Fruit fly (Drosophila melanogaster) whole organism, adult: Measurements from ENCODE around the gene endos.

Experiments used
- CG11617 ChIP-seq: fragments of 200-800 bp; sonication (Bioruptor generic); optimal IDR thresholded peaks from 2 replicates; lab custom pipeline; 2017; ENCODE audit warnings: mild to moderate bottlenecking, missing biosample characterization, missing genetic modification reagents, missing genetic modification characterization
- CG12768 ChIP-seq: fragments of 200-800 bp; sonication (Bioruptor generic); optimal IDR thresholded peaks from 2 replicates; lab custom pipeline; 2017; ENCODE audit warnings: missing biosample characterization, missing genetic modification characterization, mild to moderate bottlenecking, moderate library complexity, missing genetic modification reagents
- CG14711 ChIP-seq: fragments of 200-800 bp; sonication (Bioruptor generic); optimal IDR thresholded peaks from 2 replicates; lab custom pipeline; 2018; ENCODE audit warnings: missing biosample characterization, mild to moderate bottlenecking, missing genetic modification characterization, moderate library complexity
- CG1620 ChIP-seq: fragments of 200-800 bp; sonication (Bioruptor generic); optimal IDR thresholded peaks from 2 replicates; lab custom pipeline; 2016; ENCODE audit warnings: missing biosample characterization, missing genetic modification characterization
- CG33017 ChIP-seq: fragments of 200-800 bp; sonication (Bioruptor generic); optimal IDR thresholded peaks from 2 replicates; lab custom pipeline; 2018; ENCODE audit warnings: missing biosample characterization, mild to moderate bottlenecking, missing genetic modification characterization, moderate library complexity
- CG5204 ChIP-seq: fragments of 200-800 bp; sonication (Bioruptor generic); optimal IDR thresholded peaks from 2 replicates; lab custom pipeline; 2016; ENCODE audit warnings: missing biosample characterization, missing genetic modification characterization
- CG7045 ChIP-seq: fragments of 200-800 bp; sonication (Bioruptor generic); optimal IDR thresholded peaks from 2 replicates; lab custom pipeline; 2017; ENCODE audit warnings: missing biosample characterization, mild to moderate bottlenecking, missing genetic modification characterization
- CG7101 ChIP-seq: fragments of 200-800 bp; sonication (Bioruptor generic); optimal IDR thresholded peaks from 2 replicates; lab custom pipeline; 2018; ENCODE audit warnings: missing biosample characterization, mild to moderate bottlenecking, missing genetic modification characterization, moderate library complexity
- Clk ChIP-seq: fragments of 200-800 bp; sonication (Bioruptor generic); optimal IDR thresholded peaks from 2 replicates; lab custom pipeline; 2017; ENCODE audit warnings: missing biosample characterization, missing genetic modification characterization
- Crg-1 ChIP-seq: fragments of 200-800 bp; sonication (Bioruptor generic); optimal IDR thresholded peaks from 2 replicates; lab custom pipeline; 2016; ENCODE audit warnings: missing biosample characterization, missing genetic modification characterization
- Hr96 ChIP-seq: fragments of 200-800 bp; sonication (Bioruptor generic); optimal IDR thresholded peaks from 2 replicates; lab custom pipeline; 2016; ENCODE audit warnings: missing biosample characterization, missing genetic modification characterization
- Mnt ChIP-seq: fragments of 200-800 bp; sonication (Bioruptor generic); optimal IDR thresholded peaks from 2 replicates; lab custom pipeline; 2016; ENCODE audit warnings: missing biosample characterization, mild to moderate bottlenecking, missing genetic modification characterization
- bab1 ChIP-seq: fragments of 200-800 bp; sonication (Bioruptor generic); optimal IDR thresholded peaks from 3 replicates; lab custom pipeline; 2019; ENCODE audit warnings: missing biosample characterization, mild to moderate bottlenecking, missing genetic modification characterization, moderate library complexity
- cic ChIP-seq: fragments of 200-800 bp; sonication (Bioruptor generic); optimal IDR thresholded peaks from 2 replicates; lab custom pipeline; 2017; ENCODE audit warnings: missing biosample characterization, mild to moderate bottlenecking, missing genetic modification characterization, moderate library complexity
- cnc ChIP-seq, 2 experiments: fragments of >200 bp; optimal IDR thresholded peaks; 2 replicates each; lab custom pipeline; 2017
- kay ChIP-seq: fragments of 200-800 bp; sonication (Bioruptor generic); peaks from one replicate; lab custom pipeline; 2016; ENCODE audit warnings: missing biosample characterization, missing genetic modification characterization, borderline replicate concordance
- ovo ChIP-seq: fragments of 200-800 bp; sonication (Bioruptor generic); optimal IDR thresholded peaks from 2 replicates; lab custom pipeline; 2016; ENCODE audit warnings: missing biosample characterization, missing genetic modification characterization
- pad ChIP-seq: fragments of 200-800 bp; sonication (Bioruptor generic); optimal IDR thresholded peaks from 3 replicates; lab custom pipeline; 2017; ENCODE audit warnings: missing biosample characterization, missing genetic modification characterization, mild to moderate bottlenecking, moderate library complexity, missing genetic modification reagents
- tj ChIP-seq: fragments of 200-800 bp; sonication (Bioruptor generic); optimal IDR thresholded peaks from 3 replicates; lab custom pipeline; 2017; ENCODE audit warnings: missing biosample characterization, mild to moderate bottlenecking, missing genetic modification characterization, moderate library complexity
- toe ChIP-seq: fragments of 200-800 bp; sonication (Bioruptor generic); optimal IDR thresholded peaks from 2 replicates; lab custom pipeline; 2016; ENCODE audit warnings: missing biosample characterization, missing genetic modification characterization

The endos gene

DNA sequence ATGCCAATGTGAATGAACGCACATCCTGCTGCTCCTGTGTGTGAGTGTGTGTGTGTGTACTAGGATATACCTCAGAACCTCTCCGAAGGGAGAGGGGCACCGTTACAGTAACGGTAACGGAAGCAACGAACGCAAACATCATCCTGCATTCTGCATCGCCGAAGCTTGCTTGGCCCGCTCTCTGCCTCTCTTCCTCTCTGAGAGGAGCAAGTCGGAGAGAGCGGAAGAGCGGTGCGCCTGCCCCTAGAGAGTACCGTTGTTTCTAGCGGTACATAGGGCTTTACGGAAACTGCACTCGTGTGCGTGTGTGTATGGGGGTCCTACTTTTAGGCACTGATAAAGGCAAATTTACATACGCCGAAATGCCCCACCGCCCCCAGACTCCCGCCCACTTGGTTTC, 40.2 kb downstream of the endos start:
- TF ChIP-seq Hr96 (GFP tag; lab: Kevin White, UChicago): no peak
- no peak for TF ChIP-seq CG33017 (tag; lab: Kevin White, UChicago)
- no peak for TF ChIP-seq cnc (optimal IDR thresholded peaks at IDR 0.05; lab: Kevin White, UChicago)
- TF ChIP-seq ovo (GFP tag; lab: Kevin White, UChicago): no peak
- no peak for TF ChIP-seq pad (GFP tag; lab: Kevin White, UChicago)
- TF ChIP-seq CG7101 (tag; lab: Kevin White, UChicago): no peak
- no peak for TF ChIP-seq CG12768 (GFP tag; lab: Kevin White, UChicago)
- TF ChIP-seq kay (GFP tag; lab: Kevin White, UChicago): no peak
- TF ChIP-seq Clk: no peak
- TF ChIP-seq CG5204 (GFP tag; lab: Kevin White, UChicago): no peak
- no peak for TF ChIP-seq cic (GFP tag; lab: Kevin White, UChicago)
- TF ChIP-seq CG14711 (tag; lab: Kevin White, UChicago): no peak
- TF ChIP-seq Mnt (GFP tag; lab: Kevin White, UChicago): no peak
- TF ChIP-seq CG7045 (GFP tag; lab: Kevin White, UChicago): no peak

DNA sequence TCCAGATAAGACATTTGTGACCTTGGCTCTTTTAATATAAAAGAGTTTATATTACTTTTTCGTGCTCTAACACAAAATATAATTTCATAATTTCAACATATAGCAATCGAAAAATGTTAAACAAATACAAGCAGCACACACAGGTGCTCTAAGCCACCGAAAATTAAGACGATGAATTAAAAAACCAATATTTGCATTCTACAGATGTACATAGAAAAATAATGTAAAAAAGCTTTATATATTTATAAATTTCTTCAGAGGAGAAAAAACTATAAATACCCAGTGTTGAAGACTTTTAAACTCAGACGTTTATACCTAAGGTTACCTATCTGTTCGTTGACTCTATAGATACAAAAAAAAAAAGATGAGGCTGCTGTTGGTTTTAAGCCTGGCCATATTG, 43.9 kb downstream of the endos start, which contains the start of gene CG9040:
TSS of gene CG9040 (plus strand) at position 301 of the 400 bp plus-strand sequence.
- TF ChIP-seq ovo (GFP tag; lab: Kevin White, UChicago) (no peak), pad (GFP tag; lab: Kevin White, UChicago) (no peak), CG7101 (tag; lab: Kevin White, UChicago) (no peak), tj (GFP tag; lab: Kevin White, UChicago) (no peak), Hr96 (GFP tag; lab: Kevin White, UChicago) (no peak), CG11617 (GFP tag; lab: Kevin White, UChicago) (no peak), cic (GFP tag; lab: Kevin White, UChicago) (no peak), CG14711 (tag; lab: Kevin White, UChicago) (no peak), CG12768 (GFP tag; lab: Kevin White, UChicago) (no peak), bab1 (no peak), CG7045 (GFP tag; lab: Kevin White, UChicago) (no peak), CG1620 (no peak), Mnt (GFP tag; lab: Kevin White, UChicago) (no peak), Crg-1 (no peak), CG5204 (GFP tag; lab: Kevin White, UChicago) (no peak), toe (no peak)

DNA sequence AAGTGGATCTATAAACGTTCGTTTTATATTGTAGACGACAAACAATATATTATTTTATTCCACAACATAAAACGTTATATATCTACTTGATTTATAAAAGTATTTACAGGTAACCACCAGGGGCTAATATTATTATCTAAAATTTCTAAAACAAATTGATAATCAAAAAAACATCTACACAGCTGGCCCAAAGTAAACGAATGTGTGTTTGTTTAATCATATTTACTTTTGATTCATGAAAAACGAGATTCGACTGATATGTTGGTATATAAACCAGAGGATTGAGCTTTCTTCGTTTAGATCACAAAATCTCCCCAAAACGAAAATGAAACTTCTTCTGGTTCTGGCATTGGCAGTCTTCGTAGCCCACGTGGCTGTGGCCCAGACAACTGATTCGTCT, 45.2 kb downstream of the endos start, which contains the start of gene CG17362:
TSS of gene CG17362 (plus strand) at position 291 of the 400 bp plus-strand sequence.
- TF ChIP-seq cnc (optimal IDR thresholded peaks at IDR 0.05; lab: Kevin White, UChicago): no peak
- TF ChIP-seq CG11617 (GFP tag; lab: Kevin White, UChicago): no peak
- no peak for TF ChIP-seq kay (GFP tag; lab: Kevin White, UChicago)
- TF ChIP-seq Hr96 (GFP tag; lab: Kevin White, UChicago): no peak
- no peak for TF ChIP-seq tj (GFP tag; lab: Kevin White, UChicago)
- no peak for TF ChIP-seq Crg-1
- TF ChIP-seq bab1: no peak
- TF ChIP-seq CG33017 (tag; lab: Kevin White, UChicago): no peak
- no peak for TF ChIP-seq cic (GFP tag; lab: Kevin White, UChicago)
- TF ChIP-seq CG1620: no peak
- TF ChIP-seq Clk: no peak

DNA sequence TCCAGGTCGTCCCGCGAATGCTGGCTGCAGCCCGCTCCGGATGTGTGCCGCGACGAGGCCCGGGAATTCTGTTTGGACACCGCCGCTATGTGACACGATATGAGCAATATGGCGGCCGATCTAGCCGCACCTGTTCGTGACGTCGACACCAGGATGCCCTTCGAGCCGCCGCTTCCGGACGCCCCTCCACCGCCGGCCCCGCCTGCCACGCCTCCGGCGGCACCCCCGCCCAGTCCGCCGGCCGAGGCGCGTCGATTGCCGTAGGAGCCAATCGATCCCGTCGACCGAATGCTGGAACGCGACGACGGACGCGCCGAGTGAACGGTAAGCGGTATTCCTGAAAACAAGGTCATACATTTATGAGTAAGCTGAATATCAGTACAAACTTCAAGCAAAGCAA, 49.0 kb downstream of the endos start:
- TF ChIP-seq cic (GFP tag; lab: Kevin White, UChicago) (no peak), CG5204 (GFP tag; lab: Kevin White, UChicago) (no peak), Mnt (GFP tag; lab: Kevin White, UChicago) (no peak), Hr96 (GFP tag; lab: Kevin White, UChicago) (no peak), bab1 (no peak), CG14711 (tag; lab: Kevin White, UChicago) (no peak)
